Fruit fly (Drosophila melanogaster) whole organism, prepupa: ENCODE data around the gene Uba5.

Source experiments
- Blimp-1 ChIP-seq: fragments of 200-800 bp; sonication (Bioruptor generic); optimal IDR thresholded peaks from 3 replicates; lab custom pipeline; 2017; ENCODE audit warnings: missing biosample characterization, missing genetic modification characterization, mild to moderate bottlenecking, moderate library complexity, missing genetic modification reagents
- CG10631 ChIP-seq: fragments of 200-800 bp; sonication (Bioruptor generic); optimal IDR thresholded peaks from 2 replicates; lab custom pipeline; 2016; ENCODE audit warnings: missing biosample characterization, missing genetic modification characterization
- CG10669 ChIP-seq: fragments of 200-800 bp; sonication (Bioruptor generic); optimal IDR thresholded peaks from 3 replicates; lab custom pipeline; 2018; ENCODE audit warnings: missing biosample characterization, mild to moderate bottlenecking, missing genetic modification characterization, moderate library complexity
- CG11294 ChIP-seq: fragments of 200-800 bp; sonication (Bioruptor generic); IDR thresholded peaks from 2 replicates; pipeline ENCODE4 v1.3.6; 2022; ENCODE audit warnings: missing biosample characterization, missing genetic modification characterization
- CG11762 ChIP-seq: fragments of 200-800 bp; sonication (Bioruptor generic); optimal IDR thresholded peaks from 3 replicates; lab custom pipeline; 2016; ENCODE audit warnings: missing biosample characterization, missing genetic modification characterization; ENCODE audit not compliant: insufficient read depth
- CG11902 ChIP-seq: fragments of 200-800 bp; sonication (Bioruptor generic); optimal IDR thresholded peaks from 3 replicates; lab custom pipeline; 2016; ENCODE audit warnings: missing biosample characterization, missing genetic modification characterization
- CG15336 ChIP-seq: fragments of 200-800 bp; sonication (Bioruptor generic); IDR thresholded peaks from 2 replicates; pipeline ENCODE4 v1.3.6; 2022; ENCODE audit warnings: missing biosample characterization, missing genetic modification characterization
- CG16779 ChIP-seq: fragments of 200-800 bp; sonication (Bioruptor generic); optimal IDR thresholded peaks from 3 replicates; lab custom pipeline; 2017; ENCODE audit warnings: missing biosample characterization, mild to moderate bottlenecking, missing genetic modification characterization
- CG3032 ChIP-seq: fragments of 200-800 bp; optimal IDR thresholded peaks from 2 replicates; lab custom pipeline; 2019; ENCODE audit warnings: missing biosample characterization, mild to moderate bottlenecking, missing genetic modification characterization, moderate library complexity
- CG31627 ChIP-seq: fragments of 200-800 bp; sonication (Bioruptor generic); optimal IDR thresholded peaks from 3 replicates; lab custom pipeline; 2016; ENCODE audit warnings: missing biosample characterization, missing genetic modification characterization
- CG32006 ChIP-seq: fragments of 200-800 bp; sonication (Bioruptor generic); optimal IDR thresholded peaks from 3 replicates; lab custom pipeline; 2017; ENCODE audit warnings: missing biosample characterization, mild to moderate bottlenecking, missing genetic modification characterization
- CG34406 ChIP-seq: fragments of 200-800 bp; sonication (Bioruptor generic); optimal IDR thresholded peaks from 3 replicates; lab custom pipeline; 2016; ENCODE audit warnings: missing biosample characterization, missing genetic modification characterization
- CG3919 ChIP-seq: fragments of 200-800 bp; sonication (Bioruptor generic); optimal IDR thresholded peaks from 3 replicates; lab custom pipeline; 2016; ENCODE audit warnings: missing biosample characterization, missing genetic modification characterization
- CG4318 ChIP-seq: fragments of 200-800 bp; sonication (Bioruptor generic); optimal IDR thresholded peaks from 3 replicates; lab custom pipeline; 2017; ENCODE audit warnings: missing biosample characterization, mild to moderate bottlenecking, missing genetic modification characterization
- CG6276 ChIP-seq: fragments of 200-800 bp; sonication (Bioruptor generic); optimal IDR thresholded peaks from 2 replicates; lab custom pipeline; 2017; ENCODE audit warnings: missing biosample characterization, mild to moderate bottlenecking, missing genetic modification characterization
- CG6792 ChIP-seq: fragments of 200-800 bp; sonication (Bioruptor generic); optimal IDR thresholded peaks from 3 replicates; lab custom pipeline; 2016; ENCODE audit warnings: missing biosample characterization, missing genetic modification characterization
- CG6808 ChIP-seq: fragments of 200-800 bp; sonication (Bioruptor generic); optimal IDR thresholded peaks from 3 replicates; lab custom pipeline; 2017; ENCODE audit warnings: missing biosample characterization, missing genetic modification characterization, mild to moderate bottlenecking, moderate library complexity, missing genetic modification reagents
- CG6854 ChIP-seq: fragments of 200-800 bp; sonication (Bioruptor generic); optimal IDR thresholded peaks from 2 replicates; lab custom pipeline; 2017; ENCODE audit warnings: missing biosample characterization, mild to moderate bottlenecking, missing genetic modification characterization
- CG8119 ChIP-seq: fragments of 200-800 bp; sonication (Bioruptor generic); IDR thresholded peaks from 3 replicates; pipeline ENCODE4 v1.3.6; 2022; ENCODE audit warnings: missing biosample characterization, missing genetic modification characterization
- CG8319 ChIP-seq: fragments of 200-800 bp; sonication (Bioruptor generic); optimal IDR thresholded peaks from 3 replicates; lab custom pipeline; 2016; ENCODE audit warnings: missing biosample characterization, missing genetic modification characterization
- CG8632 ChIP-seq: fragments of 200-800 bp; sonication (Bioruptor generic); optimal IDR thresholded peaks from 3 replicates; lab custom pipeline; 2016; ENCODE audit warnings: missing biosample characterization, missing genetic modification characterization
- CG9139 ChIP-seq: fragments of 200-800 bp; sonication (Bioruptor generic); optimal IDR thresholded peaks from 3 replicates; lab custom pipeline; 2017; ENCODE audit warnings: missing biosample characterization, mild to moderate bottlenecking, missing genetic modification characterization
- Eip93F ChIP-seq: fragments of 200-800 bp; sonication (Bioruptor generic); optimal IDR thresholded peaks from 2 replicates; lab custom pipeline; 2016; ENCODE audit warnings: missing biosample characterization, mild to moderate bottlenecking, missing genetic modification characterization
- Ets21C ChIP-seq: fragments of 200-800 bp; sonication (Bioruptor generic); optimal IDR thresholded peaks from 3 replicates; lab custom pipeline; 2016; ENCODE audit warnings: missing biosample characterization, missing genetic modification characterization
- Ets96B ChIP-seq: fragments of 200-800 bp; optimal IDR thresholded peaks from 2 replicates; lab custom pipeline; 2019; ENCODE audit warnings: missing biosample characterization, mild to moderate bottlenecking, missing genetic modification characterization, moderate library complexity
- Hr38 ChIP-seq: sonication (Bioruptor generic); optimal IDR thresholded peaks from 2 replicates; lab custom pipeline; 2016; ENCODE audit warnings: missing biosample characterization, missing genetic modification characterization
- Hr39 ChIP-seq: fragments of 200-800 bp; sonication (Bioruptor generic); optimal IDR thresholded peaks from 2 replicates; lab custom pipeline; 2016; ENCODE audit warnings: missing biosample characterization, missing genetic modification characterization
- Met ChIP-seq: fragments of 200-800 bp; sonication (Bioruptor generic); optimal IDR thresholded peaks from 3 replicates; lab custom pipeline; 2016; ENCODE audit warnings: missing biosample characterization, missing genetic modification characterization
- OdsH ChIP-seq: fragments of 200-800 bp; sonication (Bioruptor generic); optimal IDR thresholded peaks from 3 replicates; lab custom pipeline; 2016; ENCODE audit warnings: missing biosample characterization, missing genetic modification characterization
- Smox ChIP-seq: fragments of 200-800 bp; sonication (Bioruptor generic); optimal IDR thresholded peaks from 3 replicates; lab custom pipeline; 2016; ENCODE audit warnings: missing biosample characterization, missing genetic modification characterization
- Sox102F ChIP-seq: fragments of 200-800 bp; sonication (Bioruptor generic); optimal IDR thresholded peaks from 2 replicates; lab custom pipeline; 2016; ENCODE audit warnings: missing biosample characterization, mild to moderate bottlenecking, missing genetic modification characterization
- Sox14 ChIP-seq: fragments of 200-800 bp; sonication (Bioruptor generic); optimal IDR thresholded peaks from 3 replicates; lab custom pipeline; 2016; ENCODE audit warnings: missing biosample characterization, missing genetic modification characterization
- Sox15 ChIP-seq: fragments of 200-800 bp; sonication (Bioruptor generic); optimal IDR thresholded peaks from 3 replicates; lab custom pipeline; 2016; ENCODE audit warnings: missing biosample characterization, missing genetic modification characterization
- achi ChIP-seq: fragments of 200-800 bp; sonication (Bioruptor generic); optimal IDR thresholded peaks from 3 replicates; lab custom pipeline; 2016; ENCODE audit warnings: missing biosample characterization, missing genetic modification characterization
- acj6 ChIP-seq: fragments of 200-800 bp; sonication (Bioruptor generic); optimal IDR thresholded peaks from 3 replicates; lab custom pipeline; 2016; ENCODE audit warnings: missing biosample characterization, missing genetic modification characterization
- cyc ChIP-seq: fragments of 200-800 bp; sonication (Bioruptor generic); optimal IDR thresholded peaks from 3 replicates; lab custom pipeline; 2016; ENCODE audit warnings: missing biosample characterization, missing genetic modification characterization
- eg ChIP-seq: fragments of 200-800 bp; sonication (Bioruptor generic); IDR thresholded peaks from 3 replicates; pipeline ENCODE4 v1.3.6; 2022; ENCODE audit warnings: missing biosample characterization, missing genetic modification characterization
- esn ChIP-seq: fragments of 200-800 bp; sonication (Bioruptor generic); optimal IDR thresholded peaks from 2 replicates; lab custom pipeline; 2016; ENCODE audit warnings: missing biosample characterization, mild to moderate bottlenecking, missing genetic modification characterization, moderate library complexity
- fd59A ChIP-seq: fragments of 200-800 bp; sonication (Bioruptor generic); optimal IDR thresholded peaks from 2 replicates; lab custom pipeline; 2017; ENCODE audit warnings: missing biosample characterization, mild to moderate bottlenecking, missing genetic modification characterization, missing genetic modification reagents
- fd85E ChIP-seq: fragments of 200-800 bp; sonication (Bioruptor generic); optimal IDR thresholded peaks from 3 replicates; lab custom pipeline; 2016; ENCODE audit warnings: missing biosample characterization, missing genetic modification characterization
- lz ChIP-seq: fragments of 200-800 bp; sonication (Bioruptor generic); optimal IDR thresholded peaks from 3 replicates; lab custom pipeline; 2016; ENCODE audit warnings: missing biosample characterization, missing genetic modification characterization
- net ChIP-seq: fragments of 200-800 bp; sonication (Bioruptor generic); optimal IDR thresholded peaks from 3 replicates; lab custom pipeline; 2016; ENCODE audit warnings: missing biosample characterization, missing genetic modification characterization
- salr ChIP-seq, 2 experiments: fragments of 200-800 bp; sonication (Bioruptor generic); optimal IDR thresholded peaks; 3 replicates each; lab custom pipeline; 2016 to 2018; ENCODE audit warnings: missing biosample characterization in 2 of 2, missing genetic modification characterization in 2 of 2, mild to moderate bottlenecking in 1 of 2
- spab ChIP-seq: fragments of 200-800 bp; sonication (Bioruptor generic); optimal IDR thresholded peaks from 2 replicates; lab custom pipeline; 2017; ENCODE audit warnings: missing biosample characterization, mild to moderate bottlenecking, missing genetic modification characterization, missing genetic modification reagents
- svp ChIP-seq: fragments of 200-800 bp; sonication (Bioruptor generic); peaks from one replicate; lab custom pipeline; 2016; ENCODE audit warnings: missing biosample characterization, missing genetic modification characterization
- topi ChIP-seq: fragments of 200-800 bp; sonication (Bioruptor generic); optimal IDR thresholded peaks from 3 replicates; lab custom pipeline; 2016; ENCODE audit warnings: missing biosample characterization, missing genetic modification characterization
- vri ChIP-seq: fragments of 200-800 bp; sonication (Bioruptor generic); optimal IDR thresholded peaks from 3 replicates; lab custom pipeline; 2016; ENCODE audit warnings: missing biosample characterization, mild to moderate bottlenecking, missing genetic modification characterization

Uba5 gene

dm6 chrX:11498143-11498542, 14.8 kb downstream of the Uba5 start:
- no peak for TF ChIP-seq Met (GFP tag; lab: Kevin White, UChicago)
- TF ChIP-seq Blimp-1 (GFP tag; lab: Kevin White, UChicago) = no peak
- TF ChIP-seq Smox (GFP tag; lab: Kevin White, UChicago) = no peak
- TF ChIP-seq vri (GFP tag; lab: Kevin White, UChicago) = no peak
- TF ChIP-seq fd85E (GFP tag; lab: Kevin White, UChicago) = no peak
- no peak for TF ChIP-seq CG10669 (GFP tag; lab: Kevin White, UChicago)
- no peak for TF ChIP-seq svp
- no peak for TF ChIP-seq cyc (GFP tag; lab: Kevin White, UChicago)
- no peak for TF ChIP-seq CG6276 (GFP tag; lab: Kevin White, UChicago)
- no peak for TF ChIP-seq lz (GFP tag; lab: Kevin White, UChicago)
- no peak for TF ChIP-seq CG34406 (GFP tag; lab: Kevin White, UChicago)
- TF ChIP-seq CG11902 (GFP tag; lab: Kevin White, UChicago) = no peak
- no peak for TF ChIP-seq CG11294
- no peak for TF ChIP-seq CG3032 (tag; lab: Kevin White, UChicago)
- TF ChIP-seq CG8632 (GFP tag; lab: Kevin White, UChicago) = no peak

- TF ChIP-seq CG6808 (GFP tag; lab: Kevin White, UChicago) = peak; percentile 29
- peak; percentile 83 for TF ChIP-seq CG6792 (GFP tag; lab: Kevin White, UChicago)
- peak; percentile 80 for TF ChIP-seq CG8632 (GFP tag; lab: Kevin White, UChicago)
- peak; percentile 89 for TF ChIP-seq topi (GFP tag; lab: Kevin White, UChicago)
- TF ChIP-seq CG10631 (GFP tag; lab: Kevin White, UChicago) = peak; percentile 71
- peak; percentile 35 for TF ChIP-seq CG6854 (GFP tag; lab: Kevin White, UChicago)
- peak; percentile 56 for TF ChIP-seq Ets96B (tag; lab: Kevin White, UChicago)
- TF ChIP-seq fd85E (GFP tag; lab: Kevin White, UChicago) = peak; percentile 11
- peak; percentile 58 for TF ChIP-seq Blimp-1 (GFP tag; lab: Kevin White, UChicago)
- TF ChIP-seq OdsH (GFP tag; lab: Kevin White, UChicago) = peak; percentile 78
- TF ChIP-seq CG8119 (GFP tag; lab: Robert Waterston, UW) = peak; percentile 74
- TF ChIP-seq CG6276 (GFP tag; lab: Kevin White, UChicago) = peak; percentile 60
- TF ChIP-seq spab (GFP tag; lab: Kevin White, UChicago) = peak; percentile 44
- peak; percentile 94 for TF ChIP-seq svp
- TF ChIP-seq acj6 (GFP tag; lab: Kevin White, UChicago) = peak; percentile 80
- TF ChIP-seq cyc (GFP tag; lab: Kevin White, UChicago) = peak; percentile 93
- no peak for TF ChIP-seq Hr38
- TF ChIP-seq lz (GFP tag; lab: Kevin White, UChicago) = peak; percentile 86
- TF ChIP-seq CG11902 (GFP tag; lab: Kevin White, UChicago) = peak; percentile 85
- peak; percentile 32 for TF ChIP-seq fd59A (GFP tag; lab: Kevin White, UChicago)
- TF ChIP-seq CG11762 (GFP tag; lab: Kevin White, UChicago) = peak; percentile 56
- peak; percentile 93 for TF ChIP-seq Hr39 (GFP tag; lab: Kevin White, UChicago)
- peak; percentile 87 for TF ChIP-seq Met (GFP tag; lab: Kevin White, UChicago)
- peak; percentile 70 for TF ChIP-seq achi
- TF ChIP-seq CG34406 (GFP tag; lab: Kevin White, UChicago) = peak; percentile 57
- TF ChIP-seq CG3032 (tag; lab: Kevin White, UChicago) = peak; percentile 49
- TF ChIP-seq esn = peak; percentile 86
- peak; percentile 60 for TF ChIP-seq CG4318 (GFP tag; lab: Kevin White, UChicago)
- TF ChIP-seq salr (GFP tag; optimal IDR thresholded peaks at IDR 0.05; lab: Kevin White, UChicago) = no peak
- peak; percentile 32; the same call in 1 of the 2 replicates for TF ChIP-seq CG11294
- peak; percentile 26 for TF ChIP-seq CG16779 (tag; lab: Kevin White, UChicago)
- TF ChIP-seq CG8319 = peak; percentile 78
- peak; percentile 85 for TF ChIP-seq Smox (GFP tag; lab: Kevin White, UChicago)
- peak; percentile 82 for TF ChIP-seq eg
- peak; percentile 12 for TF ChIP-seq CG9139 (GFP tag; lab: Kevin White, UChicago)
- TF ChIP-seq Sox15 (GFP tag; lab: Kevin White, UChicago) = peak; percentile 77
- TF ChIP-seq CG31627 (GFP tag; lab: Kevin White, UChicago) = peak; percentile 92
- TF ChIP-seq net (GFP tag; lab: Kevin White, UChicago) = peak; percentile 76
- peak; percentile 86 for TF ChIP-seq Sox14 (GFP tag; lab: Kevin White, UChicago)
- peak; percentile 80 for TF ChIP-seq Sox102F (GFP tag; lab: Kevin White, UChicago)
- peak; percentile 60 for TF ChIP-seq vri (GFP tag; lab: Kevin White, UChicago)
- TF ChIP-seq CG32006 (GFP tag; lab: Kevin White, UChicago) = peak; percentile 77
- TF ChIP-seq CG15336 = peak; percentile 64
- peak; percentile 85 for TF ChIP-seq Ets21C (GFP tag; lab: Kevin White, UChicago)
- peak; percentile 62 for TF ChIP-seq Eip93F
- peak; percentile 84 for TF ChIP-seq CG3919 (GFP tag; lab: Kevin White, UChicago)
These were observed 16.1 kb downstream of the Uba5 start for dm6 chrX:11499454-11499853.
